Fruit fly (Drosophila melanogaster) whole organism, embryonic: ENCODE results near the gene CG18171.

Experiments
- CG10366 ChIP-seq: fragments of 200-800 bp; sonication (Bioruptor generic); IDR thresholded peaks from 2 replicates; pipeline ENCODE4 v1.3.6; 2022; ENCODE audit warnings: missing biosample characterization, missing genetic modification characterization
- CG10654 ChIP-seq: fragments of 200-800 bp; sonication (Bioruptor generic); optimal IDR thresholded peaks from 2 replicates; lab custom pipeline; 2016; ENCODE audit warnings: missing biosample characterization, missing genetic modification characterization
- CG11695 ChIP-seq: fragments of 200-800 bp; sonication (Bioruptor generic); IDR thresholded peaks from 3 replicates; pipeline ENCODE4 v1.3.6; 2022; ENCODE audit warnings: missing biosample characterization, missing genetic modification characterization
- CG12155 ChIP-seq: fragments of 200-800 bp; sonication (Bioruptor generic); optimal IDR thresholded peaks from 3 replicates; lab custom pipeline; 2016; ENCODE audit warnings: missing biosample characterization, missing genetic modification characterization
- CG14050 ChIP-seq: fragments of 200-800 bp; sonication (Bioruptor generic); IDR thresholded peaks from 3 replicates; pipeline ENCODE4 v1.3.6; 2022; ENCODE audit warnings: missing biosample characterization, missing genetic modification characterization
- CG14441 ChIP-seq: fragments of 200-800 bp; sonication (Bioruptor generic); IDR thresholded peaks from 2 replicates; pipeline ENCODE4 v1.3.6; 2022; ENCODE audit warnings: missing biosample characterization, missing genetic modification characterization
- CG14667 ChIP-seq: fragments of 200-800 bp; sonication (Bioruptor generic); IDR thresholded peaks from 2 replicates; pipeline ENCODE4 v1.3.6; 2022; ENCODE audit warnings: missing biosample characterization, missing genetic modification characterization
- CG1602 ChIP-seq: fragments of 200-800 bp; sonication (Bioruptor generic); optimal IDR thresholded peaks from 3 replicates; lab custom pipeline; 2016; ENCODE audit warnings: missing biosample characterization, missing genetic modification characterization
- CG1603 ChIP-seq: fragments of 200-800 bp; sonication (Bioruptor generic); optimal IDR thresholded peaks from 2 replicates; lab custom pipeline; 2019; ENCODE audit warnings: missing biosample characterization, mild to moderate bottlenecking, missing genetic modification characterization, moderate library complexity
- CG17802 ChIP-seq: fragments of 200-800 bp; sonication (Bioruptor generic); optimal IDR thresholded peaks from 2 replicates; lab custom pipeline; 2018; ENCODE audit warnings: missing biosample characterization, mild to moderate bottlenecking, missing genetic modification characterization, moderate library complexity
- CG6175 ChIP-seq: fragments of 200-800 bp; sonication (Bioruptor generic); IDR thresholded peaks from 3 replicates; pipeline ENCODE4 v1.3.6; 2022; ENCODE audit warnings: missing biosample characterization, missing genetic modification characterization
- CG7928 ChIP-seq: fragments of 200-800 bp; sonication (Bioruptor generic); optimal IDR thresholded peaks from 2 replicates; lab custom pipeline; 2017; ENCODE audit warnings: missing biosample characterization, mild to moderate bottlenecking, missing genetic modification characterization
- CG8359 ChIP-seq: fragments of 200-800 bp; sonication (Bioruptor generic); optimal IDR thresholded peaks from 2 replicates; lab custom pipeline; 2017; ENCODE audit warnings: missing biosample characterization, mild to moderate bottlenecking, missing genetic modification characterization, borderline replicate concordance
- D19A ChIP-seq: fragments of 200-800 bp; optimal IDR thresholded peaks from 3 replicates; lab custom pipeline; 2019; ENCODE audit warnings: missing biosample characterization, mild to moderate bottlenecking, missing genetic modification characterization, moderate library complexity
- Drgx ChIP-seq: fragments of 200-800 bp; sonication (Bioruptor generic); IDR thresholded peaks from 2 replicates; pipeline ENCODE4 v1.3.6; 2022; ENCODE audit warnings: missing biosample characterization, missing genetic modification characterization
- Ets65A ChIP-seq: fragments of 200-800 bp; sonication (Bioruptor generic); peaks from one replicate; lab custom pipeline; 2016; ENCODE audit warnings: missing biosample characterization, missing genetic modification characterization
- Fer2 ChIP-seq: fragments of 200-800 bp; sonication (Bioruptor generic); optimal IDR thresholded peaks from 2 replicates; lab custom pipeline; 2018; ENCODE audit warnings: missing biosample characterization, mild to moderate bottlenecking, missing genetic modification characterization, moderate library complexity
- Gug ChIP-seq: fragments of 200-800 bp; sonication (Bioruptor generic); IDR thresholded peaks from 4 replicates; pipeline ENCODE4 v1.3.6; 2022; ENCODE audit warnings: missing biosample characterization, missing genetic modification characterization
- H2.0 ChIP-seq: fragments of 200-800 bp; sonication (Bioruptor generic); IDR thresholded peaks from 2 replicates; pipeline ENCODE4 v1.3.6; 2022; ENCODE audit warnings: missing biosample characterization, missing genetic modification characterization
- Mad ChIP-seq: fragments of 200-800 bp; sonication (Bioruptor generic); optimal IDR thresholded peaks from 2 replicates; lab custom pipeline; 2016; ENCODE audit warnings: missing biosample characterization, missing genetic modification characterization
- Mrtf ChIP-seq: fragments of 200-800 bp; sonication (Bioruptor generic); IDR thresholded peaks from 3 replicates; pipeline ENCODE4 v1.3.6; 2022; ENCODE audit warnings: missing biosample characterization, missing genetic modification characterization
- Ptx1 ChIP-seq: fragments of 200-800 bp; sonication (Bioruptor generic); IDR thresholded peaks from 2 replicates; pipeline ENCODE4 v1.3.6; 2022; ENCODE audit warnings: missing biosample characterization, missing genetic modification characterization
- Rx ChIP-seq: fragments of 200-800 bp; sonication (Bioruptor generic); IDR thresholded peaks from 2 replicates; pipeline ENCODE4 v1.3.6; 2022; ENCODE audit warnings: missing biosample characterization, missing genetic modification characterization
- Sin3A ChIP-seq: fragments of >200 bp; optimal IDR thresholded peaks from 2 replicates; lab custom pipeline; 2018
- Tbp ChIP-seq: fragments of >200 bp; optimal IDR thresholded peaks from 2 replicates; lab custom pipeline; 2018; ENCODE audit warnings: missing biosample characterization, missing genetic modification characterization
- Xrp1 ChIP-seq: fragments of 200-800 bp; sonication (Bioruptor generic); IDR thresholded peaks from 2 replicates; pipeline ENCODE4 v1.3.6; 2022; ENCODE audit warnings: missing biosample characterization, missing genetic modification characterization
- YL-1 ChIP-seq: fragments of 200-800 bp; sonication (Bioruptor generic); optimal IDR thresholded peaks from 3 replicates; lab custom pipeline; 2017; ENCODE audit warnings: missing biosample characterization, mild to moderate bottlenecking, missing genetic modification characterization
- ara ChIP-seq: fragments of 200-800 bp; sonication (Bioruptor generic); IDR thresholded peaks from 2 replicates; pipeline ENCODE4 v1.3.6; 2022; ENCODE audit warnings: missing biosample characterization, missing genetic modification characterization
- bsh ChIP-seq, 2 experiments: fragments of 200-800 bp; sonication (Bioruptor generic); optimal IDR thresholded peaks; 2 replicates each; lab custom pipeline; 2017 to 2018; ENCODE audit warnings: mild to moderate bottlenecking in 2 of 2, missing biosample characterization in 2 of 2, missing genetic modification characterization in 2 of 2, moderate library complexity in 1 of 2
- ci ChIP-seq: fragments of 200-800 bp; sonication (Bioruptor generic); IDR thresholded peaks from 3 replicates; pipeline ENCODE4 v1.3.6; 2022; ENCODE audit warnings: missing biosample characterization, missing genetic modification characterization
- corto ChIP-seq: fragments of 200-800 bp; sonication (Bioruptor generic); optimal IDR thresholded peaks from 2 replicates; lab custom pipeline; 2016; ENCODE audit warnings: missing biosample characterization, mild to moderate bottlenecking, missing genetic modification characterization, moderate library complexity
- dmrt11E ChIP-seq: fragments of 200-800 bp; sonication (Bioruptor generic); optimal IDR thresholded peaks from 3 replicates; lab custom pipeline; 2018; ENCODE audit warnings: missing biosample characterization, mild to moderate bottlenecking, missing genetic modification characterization, moderate library complexity
- dysf ChIP-seq: fragments of 200-800 bp; sonication (Bioruptor generic); IDR thresholded peaks from 3 replicates; pipeline ENCODE4 v1.3.6; 2022; ENCODE audit warnings: missing biosample characterization, missing genetic modification characterization
- esg ChIP-seq: fragments of 200-800 bp; sonication (Bioruptor generic); conservative IDR thresholded peaks from 2 replicates; pipeline ENCODE4 v1.3.6; 2022; ENCODE audit warnings: missing biosample characterization, missing genetic modification characterization
- hkb ChIP-seq, 2 experiments: fragments of 200-800 bp in 1 of 2; fragments of >200 bp in 1 of 2; sonication (Bioruptor generic) in 1 of 2; IDR thresholded peaks in 1 of 2; optimal IDR thresholded peaks in 1 of 2; 2 replicates each; pipeline versions ENCODE4 v1.3.6 to Lab custom; 2017 to 2022; ENCODE audit warnings: missing biosample characterization in 1 of 2, missing genetic modification characterization in 1 of 2
- ken ChIP-seq: fragments of 200-800 bp; sonication (Bioruptor generic); IDR thresholded peaks from 3 replicates; pipeline ENCODE4 v1.3.6; 2022; ENCODE audit warnings: missing biosample characterization, missing genetic modification characterization
- lmd ChIP-seq: fragments of 200-800 bp; sonication (Bioruptor generic); IDR thresholded peaks from 2 replicates; pipeline ENCODE4 v1.3.6; 2022; ENCODE audit warnings: missing biosample characterization, missing genetic modification characterization
- lola ChIP-seq, 3 experiments: fragments of >200 bp in 2 of 3; fragments of 200-800 bp in 1 of 3; sonication (Bioruptor generic) in 1 of 3; optimal IDR thresholded peaks; 2 replicates each; lab custom pipeline; 2017 to 2019; ENCODE audit warnings: missing biosample characterization in 3 of 3, missing genetic modification characterization in 3 of 3, mild to moderate bottlenecking in 1 of 3, moderate library complexity in 1 of 3
- nmo ChIP-seq: fragments of 200-800 bp; sonication (Bioruptor generic); optimal IDR thresholded peaks from 2 replicates; lab custom pipeline; 2018; ENCODE audit warnings: missing biosample characterization, mild to moderate bottlenecking, missing genetic modification characterization, moderate library complexity
- nom ChIP-seq: fragments of 200-800 bp; sonication (Bioruptor generic); optimal IDR thresholded peaks from 2 replicates; lab custom pipeline; 2017; ENCODE audit warnings: missing biosample characterization, missing genetic modification characterization, mild to moderate bottlenecking, moderate library complexity, missing genetic modification reagents
- peb ChIP-seq: fragments of 200-800 bp; sonication (Bioruptor generic); IDR thresholded peaks from 2 replicates; pipeline ENCODE4 v1.3.6; 2022; ENCODE audit warnings: missing biosample characterization, missing genetic modification characterization
- prd ChIP-seq, 3 experiments: fragments of >200 bp in 2 of 3; fragments of 200-800 bp in 1 of 3; sonication (Bioruptor generic) in 1 of 3; optimal IDR thresholded peaks in 2 of 3; IDR thresholded peaks in 1 of 3; 2 replicates in 2 of 3; 3 replicates in 1 of 3; pipeline versions ENCODE4 v1.3.6 to Lab custom; 2017 to 2022; ENCODE audit warnings: missing biosample characterization in 1 of 3, missing genetic modification characterization in 1 of 3
- row ChIP-seq: fragments of 200-800 bp; sonication (Bioruptor generic); IDR thresholded peaks from 3 replicates; pipeline ENCODE4 v1.3.6; 2022; ENCODE audit warnings: missing biosample characterization, missing genetic modification characterization
- run ChIP-seq: fragments of 200-800 bp; sonication (Bioruptor generic); optimal IDR thresholded peaks from 3 replicates; lab custom pipeline; 2018; ENCODE audit warnings: missing biosample characterization, mild to moderate bottlenecking, missing genetic modification characterization
- salm ChIP-seq: fragments of 200-800 bp; sonication (Bioruptor generic); optimal IDR thresholded peaks from 2 replicates; lab custom pipeline; 2018; ENCODE audit warnings: missing biosample characterization, mild to moderate bottlenecking, missing genetic modification characterization
- sisA ChIP-seq: fragments of 200-800 bp; sonication (Bioruptor generic); IDR thresholded peaks from 2 replicates; pipeline ENCODE4 v1.3.6; 2022; ENCODE audit warnings: missing biosample characterization, missing genetic modification characterization
- vvl ChIP-seq: fragments of 200-800 bp; sonication (Bioruptor generic); IDR thresholded peaks from 2 replicates; pipeline ENCODE4 v1.3.6; 2022; ENCODE audit warnings: missing biosample characterization, missing genetic modification characterization
- yki ChIP-seq: fragments of >200 bp; optimal IDR thresholded peaks from 3 replicates; lab custom pipeline; 2018
- zfh1 ChIP-seq: fragments of 200-800 bp; sonication (Bioruptor generic); IDR thresholded peaks from 3 replicates; pipeline ENCODE4 v1.3.6; 2022; ENCODE audit warnings: missing biosample characterization, missing genetic modification characterization

Gene CG18171

DNA sequence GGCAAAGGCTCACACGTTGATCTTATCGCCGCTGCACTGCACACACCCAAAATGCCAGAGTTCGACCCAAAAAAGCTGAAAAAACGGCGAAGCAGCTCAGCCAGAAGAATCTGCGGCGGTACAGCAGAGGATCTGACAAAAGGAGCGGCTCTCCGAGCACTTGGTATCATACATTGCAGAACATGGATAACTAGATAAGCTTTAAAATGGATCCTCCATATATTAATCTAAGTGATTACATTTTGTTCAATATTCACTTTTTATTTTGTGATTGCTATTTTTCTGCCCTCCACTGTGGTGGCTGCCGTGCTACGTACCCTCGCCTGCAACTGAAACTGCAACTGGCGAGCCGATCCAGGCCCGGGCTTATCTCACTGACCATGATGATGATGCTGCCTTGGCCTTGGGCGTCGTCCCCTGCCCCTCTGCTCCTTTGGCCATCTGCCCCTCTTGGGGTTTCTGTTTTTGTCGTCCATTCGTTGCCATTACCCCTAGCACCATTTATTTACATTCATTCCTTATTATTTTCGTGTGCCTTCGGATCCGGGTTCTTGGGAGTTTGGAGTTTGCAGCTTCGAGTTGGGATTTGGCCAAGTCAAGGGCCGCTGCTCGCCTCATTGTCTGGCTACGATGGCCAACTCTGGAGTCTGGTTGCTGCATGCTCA lies 30.7 kb downstream of the CG18171 start (continued):
- peak; percentile 65 for TF ChIP-seq corto (GFP tag; lab: Kevin White, UChicago)
- 0 out of 4 replicates have a peak, but pooled peaks have one; percentile 11 for TF ChIP-seq Gug
- no peak for TF ChIP-seq CG1602 (GFP tag; lab: Kevin White, UChicago)
- TF ChIP-seq nom (GFP tag; lab: Kevin White, UChicago): peak; percentile 77
- TF ChIP-seq Xrp1 (GFP tag; lab: Robert Waterston, UW): peak; percentile 49
- TF ChIP-seq Tbp (GFP tag; lab: Kevin White, UChicago): no peak
- peak; percentile 35; the same call in 1 of the 2 replicates for TF ChIP-seq CG14441
- 0 out of 3 replicates have a peak, but pooled peaks have one; percentile 14 for TF ChIP-seq dysf (GFP tag; lab: Robert Waterston, UW)
- TF ChIP-seq ci (GFP tag; lab: Robert Waterston, UW): peak; percentile 58; the same call in 1 of the 3 replicates
- TF ChIP-seq YL-1: no peak
- TF ChIP-seq lmd (GFP tag; lab: Robert Waterston, UW): peak; percentile 39; the same call in 1 of the 2 replicates
- TF ChIP-seq lola (GFP tag; optimal IDR thresholded peaks at IDR 0.05; lab: Kevin White, UChicago): no peak
- peak; percentile 53 for TF ChIP-seq Ets65A
- TF ChIP-seq CG1603: peak; percentile 55
- no peak for TF ChIP-seq CG10654 (GFP tag; lab: Kevin White, UChicago)
- no peak for TF ChIP-seq ken
- peak; percentile 43 for TF ChIP-seq dmrt11E (tag; lab: Kevin White, UChicago)
- peak in 1 of 2 experiments; percentile 80 for TF ChIP-seq bsh (GFP tag; optimal IDR thresholded peaks at IDR 0.05; lab: Kevin White, UChicago)
- TF ChIP-seq Ptx1 (GFP tag; lab: Robert Waterston, UW): 0 out of 2 replicates have a peak, but pooled peaks have one; percentile 14
- TF ChIP-seq prd (optimal IDR thresholded peaks at IDR 0.05; lab: Kevin White, UChicago): no peak
- peak; percentile 61; the same call in 2 of the 3 replicates for TF ChIP-seq prd (GFP tag; IDR thresholded peaks at IDR 0.05; lab: Robert Waterston, UW)
- TF ChIP-seq esg: peak; percentile 26; the same call in 1 of the 2 replicates
- 0 out of 2 replicates have a peak, but pooled peaks have one; percentile 9 for TF ChIP-seq peb
- peak; percentile 14; the same call in 1 of the 2 replicates for TF ChIP-seq CG10366 (GFP tag; lab: Robert Waterston, UW)
- TF ChIP-seq yki (lab: Kevin White, UChicago): no peak
- no peak for TF ChIP-seq CG17802
- TF ChIP-seq CG6175 (GFP tag; lab: Robert Waterston, UW): no peak
- no peak for TF ChIP-seq hkb (optimal IDR thresholded peaks at IDR 0.05; lab: Kevin White, UChicago)
- TF ChIP-seq hkb (GFP tag; IDR thresholded peaks at IDR 0.05; lab: Robert Waterston, UW): no peak
- TF ChIP-seq H2.0 (GFP tag; lab: Robert Waterston, UW): no peak
- no peak for TF ChIP-seq CG12155
- peak; percentile 45; the same call in 1 of the 2 replicates for TF ChIP-seq sisA
- TF ChIP-seq CG11695 (GFP tag; lab: Robert Waterston, UW): 0 out of 3 replicates have a peak, but pooled peaks have one; percentile 23
- TF ChIP-seq CG14667: 0 out of 2 replicates have a peak, but pooled peaks have one; percentile 11
- no peak for TF ChIP-seq CG7928 (GFP tag; lab: Kevin White, UChicago)
- no peak for TF ChIP-seq Mrtf
- TF ChIP-seq run (tag; lab: Kevin White, UChicago): no peak
- peak; percentile 7 for TF ChIP-seq nmo (GFP tag; lab: Kevin White, UChicago)
- no peak for TF ChIP-seq Fer2 (tag; lab: Kevin White, UChicago)
- TF ChIP-seq zfh1: peak; percentile 49; the same call in 2 of the 3 replicates
- no peak for TF ChIP-seq salm (tag; lab: Kevin White, UChicago)
- TF ChIP-seq Sin3A (lab: Kevin White, UChicago): no peak
- 0 out of 2 replicates have a peak, but pooled peaks have one; percentile 30 for TF ChIP-seq vvl (GFP tag; lab: Robert Waterston, UW)
- peak; percentile 43; the same call in 1 of the 3 replicates for TF ChIP-seq row (GFP tag; lab: Robert Waterston, UW)
- 0 out of 2 replicates have a peak, but pooled peaks have one; percentile 32 for TF ChIP-seq ara
- 0 out of 2 replicates have a peak, but pooled peaks have one; percentile 19 for TF ChIP-seq Rx
- TF ChIP-seq CG8359 (GFP tag; lab: Kevin White, UChicago): no peak
- TF ChIP-seq D19A (tag; lab: Kevin White, UChicago): no peak
- no peak for TF ChIP-seq Mad (GFP tag; lab: Kevin White, UChicago)
- no peak for TF ChIP-seq CG14050 (GFP tag; lab: Robert Waterston, UW)
- TF ChIP-seq Drgx (GFP tag; lab: Robert Waterston, UW): peak; percentile 87
